Worm (Caenorhabditis elegans) whole organism, L2 larva: ENCODE data around the gene T19C3.7.

Source experiments
- fos-1 ChIP-seq: fragments of 150-350 bp; optimal IDR thresholded peaks from 2 replicates; lab custom pipeline; 2014; ENCODE audit warnings: missing biosample characterization, missing genetic modification characterization
- lin-39 ChIP-seq: fragments of 150-350 bp; optimal IDR thresholded peaks from 2 replicates; lab custom pipeline; 2014; ENCODE audit warnings: missing biosample characterization, missing genetic modification reagents, missing genetic modification characterization
- peb-1 ChIP-seq: fragments of 150-350 bp; optimal IDR thresholded peaks from 2 replicates; lab custom pipeline; 2014; ENCODE audit warnings: missing biosample characterization, missing genetic modification characterization
- unc-62 ChIP-seq: fragments of 150-350 bp; optimal IDR thresholded peaks from 2 replicates; lab custom pipeline; 2014; ENCODE audit warnings: missing biosample characterization, missing genetic modification reagents, missing genetic modification characterization

DNA sequence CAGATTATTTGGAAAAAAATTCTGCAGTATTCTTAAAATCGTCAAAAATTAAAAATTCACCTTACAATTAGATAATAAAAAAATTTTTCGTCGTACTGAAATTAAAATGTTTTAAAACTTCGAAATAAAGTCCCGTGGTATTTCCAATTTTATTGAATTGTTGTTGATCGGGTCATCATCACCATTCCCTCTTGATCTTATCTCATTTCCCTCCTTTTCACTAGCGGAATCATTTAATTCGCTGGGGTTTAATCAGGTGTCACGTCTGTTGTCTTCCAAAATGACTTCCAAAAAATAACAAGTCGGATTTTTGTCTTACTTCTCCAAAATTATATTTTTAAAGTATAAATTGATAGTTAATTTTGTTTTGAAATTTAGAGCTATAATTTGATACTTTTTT, 20.7 kb upstream of the T19C3.7 start:
- TF ChIP-seq unc-62 (GFP tag; lab: Kevin White, UChicago): no peak
- no peak for TF ChIP-seq peb-1 (tag; lab: Kevin White, UChicago)
- TF ChIP-seq lin-39 (tag; lab: Kevin White, UChicago): no peak
- TF ChIP-seq fos-1 (tag; lab: Kevin White, UChicago): no peak
